Fruit fly (Drosophila melanogaster): Measurements from ENCODE around the gene Trs20.

- TF ChIP-seq CG8478 (optimal IDR thresholded peaks at IDR 0.05) (no peak), CTCF (optimal IDR thresholded peaks at IDR 0.05) (no peak)
Measured at dm6 chr3L:16100059-16100458, 31.4 kb downstream of the Trs20 start, which contains the start of gene IleRS-m.

All from S2 (cell line).